Fruit fly (Drosophila melanogaster) whole organism, wandering third instar larva: ENCODE data around the gene raskol.

Experiments used
- Abd-B ChIP-seq: fragments of >200 bp; optimal IDR thresholded peaks from 2 replicates; lab custom pipeline; 2017; ENCODE audit warnings: missing biosample characterization, missing genetic modification characterization
- CG32264 ChIP-seq: fragments of 200-800 bp; sonication (Bioruptor generic); optimal IDR thresholded peaks from 2 replicates; lab custom pipeline; 2016; ENCODE audit warnings: missing biosample characterization, missing genetic modification characterization
- Dfd ChIP-seq: fragments of >200 bp; optimal IDR thresholded peaks from 2 replicates; lab custom pipeline; 2017; ENCODE audit warnings: missing biosample characterization, missing genetic modification characterization
- Dif ChIP-seq: fragments of 200-275, 200-300 bp; sonication (Bioruptor generic); optimal IDR thresholded peaks from 2 replicates; lab custom pipeline; 2018; ENCODE audit warnings: missing biosample characterization, missing genetic modification characterization; ENCODE audit not compliant: partially characterized antibody
- GATAd ChIP-seq: sonication (Bioruptor generic); optimal IDR thresholded peaks from 2 replicates; lab custom pipeline; 2016; ENCODE audit warnings: missing biosample characterization, missing genetic modification characterization
- HLH106 ChIP-seq: fragments of 200-800 bp; optimal IDR thresholded peaks from 3 replicates; lab custom pipeline; 2019; ENCODE audit warnings: missing biosample characterization, mild to moderate bottlenecking, missing genetic modification characterization, moderate library complexity
- Hr78 ChIP-seq: fragments of >200 bp; optimal IDR thresholded peaks from 2 replicates; lab custom pipeline; 2017; ENCODE audit warnings: missing biosample characterization, missing genetic modification characterization
- Hr83 ChIP-seq: fragments of 200-300 bp; sonication (Bioruptor generic); optimal IDR thresholded peaks from 2 replicates; lab custom pipeline; 2016; ENCODE audit warnings: missing biosample characterization, mild to moderate bottlenecking, missing genetic modification characterization, moderate library complexity; ENCODE audit not compliant: poor library complexity, severe bottlenecking
- Jra ChIP-seq: sonication (Bioruptor generic); optimal IDR thresholded peaks from 2 replicates; lab custom pipeline; 2016; ENCODE audit warnings: missing biosample characterization, missing genetic modification characterization
- Myc ChIP-seq: fragments of >200 bp; optimal IDR thresholded peaks from 2 replicates; lab custom pipeline; 2017
- N ChIP-seq: fragments of >200 bp; optimal IDR thresholded peaks from 2 replicates; lab custom pipeline; 2018; ENCODE audit warnings: missing biosample characterization, missing external identifiers, missing genetic modification characterization
- OdsH ChIP-seq: fragments of 200-800 bp; sonication (Bioruptor generic); optimal IDR thresholded peaks from 2 replicates; lab custom pipeline; 2016; ENCODE audit warnings: missing biosample characterization, mild to moderate bottlenecking, missing genetic modification characterization
- Rel ChIP-seq, 2 experiments: fragments of 200-800 bp; sonication (Bioruptor generic) in 1 of 2; optimal IDR thresholded peaks; 2 replicates in 1 of 2; 3 replicates in 1 of 2; lab custom pipeline; 2016 to 2019; ENCODE audit warnings: mild to moderate bottlenecking in 2 of 2, missing biosample characterization in 2 of 2, missing genetic modification characterization in 2 of 2, moderate library complexity in 1 of 2
- Sp1 ChIP-seq: fragments of 200-800 bp; sonication (Bioruptor generic); optimal IDR thresholded peaks from 3 replicates; lab custom pipeline; 2019; ENCODE audit warnings: missing biosample characterization, mild to moderate bottlenecking, missing genetic modification characterization, moderate library complexity
- Vsx2 ChIP-seq: fragments of 200-300, 225-300 bp; sonication (Bioruptor generic); optimal IDR thresholded peaks from 2 replicates; lab custom pipeline; 2018; ENCODE audit warnings: missing biosample characterization, missing genetic modification characterization; ENCODE audit not compliant: partially characterized antibody
- br ChIP-seq: fragments of 200-800 bp; sonication (Bioruptor generic); optimal IDR thresholded peaks from 2 replicates; lab custom pipeline; 2016; ENCODE audit warnings: missing biosample characterization, missing genetic modification characterization
- brk ChIP-seq: fragments of 200-800 bp; sonication (Bioruptor generic); optimal IDR thresholded peaks from 2 replicates; lab custom pipeline; 2016; ENCODE audit warnings: missing biosample characterization, mild to moderate bottlenecking, missing genetic modification characterization
- dl ChIP-seq, 2 experiments: fragments of 175-275, 200-275 bp in 1 of 2; fragments of 200-275 bp in 1 of 2; sonication (Bioruptor generic); optimal IDR thresholded peaks; lab custom pipeline; 2018; ENCODE audit warnings: mild to moderate bottlenecking in 2 of 2, missing biosample characterization in 2 of 2, missing genetic modification characterization in 2 of 2, moderate library complexity in 2 of 2; ENCODE audit not compliant: partially characterized antibody in 2 of 2, insufficient read depth in 1 of 2
- dmrt93B ChIP-seq: fragments of 200-800 bp; sonication (Bioruptor generic); optimal IDR thresholded peaks from 2 replicates; lab custom pipeline; 2018; ENCODE audit warnings: missing biosample characterization, mild to moderate bottlenecking, missing genetic modification characterization
- dsf ChIP-seq: sonication (Bioruptor generic); optimal IDR thresholded peaks from 2 replicates; lab custom pipeline; 2016; ENCODE audit warnings: missing biosample characterization, missing genetic modification characterization, borderline replicate concordance
- ey ChIP-seq: fragments of 200-800 bp; sonication (Bioruptor generic); optimal IDR thresholded peaks from 2 replicates; lab custom pipeline; 2016; ENCODE audit warnings: missing biosample characterization, missing genetic modification characterization
- foxo ChIP-seq, 2 experiments: fragments of 200-800 bp; sonication (Bioruptor generic); optimal IDR thresholded peaks; 2 replicates in 1 of 2; 3 replicates in 1 of 2; lab custom pipeline; 2016 to 2017; ENCODE audit warnings: missing biosample characterization in 2 of 2, missing genetic modification characterization in 2 of 2
- fru ChIP-seq: fragments of 200-800 bp; sonication (Bioruptor generic); optimal IDR thresholded peaks from 3 replicates; lab custom pipeline; 2016; ENCODE audit warnings: missing biosample characterization, mild to moderate bottlenecking, missing genetic modification characterization
- h ChIP-seq: fragments of 200-800 bp; sonication (Bioruptor generic); optimal IDR thresholded peaks from 3 replicates; lab custom pipeline; 2016; ENCODE audit warnings: missing biosample characterization, mild to moderate bottlenecking, missing genetic modification characterization
- jim ChIP-seq: fragments of 175-275, 200-325 bp; sonication (Bioruptor generic); optimal IDR thresholded peaks from 2 replicates; lab custom pipeline; 2016; ENCODE audit warnings: missing biosample characterization, mild to moderate bottlenecking, missing genetic modification characterization
- lola ChIP-seq: fragments of >200 bp; optimal IDR thresholded peaks from 2 replicates; lab custom pipeline; 2017; ENCODE audit warnings: missing biosample characterization, missing genetic modification characterization
- psq ChIP-seq: fragments of 200-800 bp; sonication (Bioruptor generic); optimal IDR thresholded peaks from 3 replicates; lab custom pipeline; 2017; ENCODE audit warnings: missing biosample characterization, mild to moderate bottlenecking, missing genetic modification characterization, moderate library complexity
- sv ChIP-seq: fragments of 200-800 bp; sonication (Bioruptor generic); optimal IDR thresholded peaks from 3 replicates; lab custom pipeline; 2016; ENCODE audit warnings: missing biosample characterization, missing genetic modification characterization
- tai ChIP-seq: sonication (Bioruptor generic); optimal IDR thresholded peaks from 2 replicates; lab custom pipeline; 2016; ENCODE audit warnings: missing biosample characterization, missing genetic modification characterization
- usp ChIP-seq: fragments of >200 bp; optimal IDR thresholded peaks from 2 replicates; lab custom pipeline; 2017; ENCODE audit warnings: missing biosample characterization, missing genetic modification characterization

raskol gene

DNA sequence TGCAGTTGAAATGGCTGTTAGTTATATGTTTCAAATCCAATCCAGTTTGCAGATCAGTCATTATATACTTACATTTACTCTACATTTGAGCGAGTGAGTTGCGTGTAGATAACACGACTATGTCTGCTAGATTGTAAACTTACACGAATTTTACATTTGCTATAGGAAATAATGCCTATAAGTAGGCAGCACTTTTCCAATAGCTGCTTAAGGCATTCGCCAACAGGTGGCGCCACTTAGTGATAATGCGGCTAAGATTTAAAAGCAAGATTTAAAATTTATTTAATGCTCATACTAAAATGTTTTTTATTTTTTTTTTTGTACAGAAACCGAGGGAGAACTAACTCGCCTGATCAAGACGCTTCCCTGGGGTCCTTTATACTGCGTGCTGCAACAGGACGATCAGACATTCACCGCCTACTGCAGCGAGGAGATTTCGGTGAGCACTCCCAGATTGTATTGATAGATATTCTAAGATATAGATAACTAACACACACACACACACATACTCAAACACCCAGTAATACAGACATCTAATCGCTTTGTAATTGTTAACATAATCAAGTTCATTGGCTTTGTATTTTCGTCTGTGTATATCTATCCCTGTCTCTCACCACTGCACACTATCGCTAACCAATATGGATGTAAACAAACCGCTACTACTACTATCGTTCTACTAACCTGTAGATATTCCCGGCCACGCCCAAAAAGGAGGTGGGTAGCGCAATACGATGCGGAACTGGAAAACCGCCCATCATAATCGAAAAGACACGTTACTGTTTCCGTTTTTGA lies 10.5 kb downstream of the raskol start:
- TF ChIP-seq fru (GFP tag; lab: Kevin White, UChicago) (peak; percentile 16), tai (GFP tag; lab: Kevin White, UChicago) (peak; percentile 33), Myc (lab: Kevin White, UChicago) (peak; percentile 37), Vsx2 (GFP tag; lab: Kevin White, UChicago) (no peak), dmrt93B (no peak)

DNA sequence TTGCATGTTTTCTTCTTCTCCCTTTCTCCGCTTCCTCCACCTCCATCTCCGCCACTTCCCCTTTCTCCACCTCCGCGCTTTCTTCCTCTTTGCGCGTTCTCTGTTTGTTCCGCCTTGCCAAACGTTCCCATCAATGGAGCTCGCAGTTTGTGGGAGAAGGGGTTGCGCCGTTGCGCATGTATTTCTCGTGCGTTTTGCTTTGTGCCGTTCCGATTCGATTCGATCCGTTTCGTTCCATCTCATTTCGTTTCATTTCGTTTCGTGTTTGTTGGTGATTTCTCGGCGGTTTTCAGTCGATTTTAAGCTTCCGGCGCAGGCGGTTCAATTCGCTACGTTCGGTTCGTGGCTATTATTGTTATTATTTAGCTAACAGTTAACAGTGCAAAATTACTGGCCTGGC lies 13.0 kb downstream of the raskol start:
- TF ChIP-seq jim (GFP tag; lab: Kevin White, UChicago) (peak; percentile 9), Rel (GFP tag; optimal IDR thresholded peaks at IDR 0.05; lab: Kevin White, UChicago) (no peak), Rel (tag; optimal IDR thresholded peaks at IDR 0.05; lab: Kevin White, UChicago) (peak; percentile 46), Myc (lab: Kevin White, UChicago) (no peak), HLH106 (tag; lab: Kevin White, UChicago) (no peak), brk (no peak), sv (no peak), h (peak; percentile 19), lola (GFP tag; lab: Kevin White, UChicago) (no peak), Dif (GFP tag; lab: Kevin White, UChicago) (peak; percentile 19), Sp1 (GFP tag; lab: Kevin White, UChicago) (peak; percentile 3), OdsH (no peak), dl (GFP tag; optimal IDR thresholded peaks at IDR 0.05; lab: Kevin White, UChicago; ENCODE audit: insufficient read depth in 1 of 2, partially characterized antibody in 2 of 2) (peak in 1 of 2 experiments; percentile 37), psq (peak; percentile 95), Vsx2 (GFP tag; lab: Kevin White, UChicago) (peak; percentile 65)

DNA sequence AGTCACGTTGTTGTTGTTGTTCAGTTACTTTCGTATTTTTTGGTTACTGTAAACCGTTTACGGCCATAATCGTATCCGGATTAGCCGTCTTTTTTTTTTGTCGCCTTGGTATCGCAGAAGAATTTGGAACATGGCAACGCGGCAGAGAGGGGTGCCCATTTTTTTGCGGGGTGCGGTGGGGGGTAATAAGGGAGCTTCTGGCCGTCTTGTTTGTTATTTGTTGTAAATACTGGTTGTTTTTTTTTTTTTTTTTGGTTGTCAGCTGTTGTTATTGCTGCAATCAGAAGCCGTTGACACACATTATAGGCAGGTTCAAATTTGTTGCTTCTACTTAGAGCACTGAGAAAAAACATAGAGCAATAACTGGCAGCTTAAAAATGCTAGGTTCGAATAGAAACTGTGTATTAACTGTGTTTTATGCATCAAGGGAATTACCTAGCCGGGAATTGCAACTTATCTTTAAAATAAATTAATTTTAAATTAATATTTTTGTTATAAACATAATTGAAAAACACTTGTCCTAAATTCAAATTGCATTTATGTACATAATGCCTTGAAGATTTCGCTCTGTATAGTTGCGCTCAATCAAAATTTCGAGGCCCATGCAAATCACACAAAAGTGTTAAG lies 14.5 kb downstream of the raskol start:
- no peak for TF ChIP-seq Rel (GFP tag; optimal IDR thresholded peaks at IDR 0.05; lab: Kevin White, UChicago)
- no peak for TF ChIP-seq Rel (tag; optimal IDR thresholded peaks at IDR 0.05; lab: Kevin White, UChicago)
- TF ChIP-seq Hr83 (GFP tag; lab: Kevin White, UChicago) = no peak
- no peak for TF ChIP-seq GATAd (GFP tag; lab: Kevin White, UChicago)
- no peak for TF ChIP-seq br (GFP tag; lab: Kevin White, UChicago)
- TF ChIP-seq Jra (GFP tag; lab: Kevin White, UChicago) = no peak
- TF ChIP-seq ey (GFP tag; lab: Kevin White, UChicago) = no peak
- no peak for TF ChIP-seq N (GFP tag; lab: Kevin White, UChicago)
- no peak for TF ChIP-seq CG32264 (GFP tag; lab: Kevin White, UChicago)

DNA sequence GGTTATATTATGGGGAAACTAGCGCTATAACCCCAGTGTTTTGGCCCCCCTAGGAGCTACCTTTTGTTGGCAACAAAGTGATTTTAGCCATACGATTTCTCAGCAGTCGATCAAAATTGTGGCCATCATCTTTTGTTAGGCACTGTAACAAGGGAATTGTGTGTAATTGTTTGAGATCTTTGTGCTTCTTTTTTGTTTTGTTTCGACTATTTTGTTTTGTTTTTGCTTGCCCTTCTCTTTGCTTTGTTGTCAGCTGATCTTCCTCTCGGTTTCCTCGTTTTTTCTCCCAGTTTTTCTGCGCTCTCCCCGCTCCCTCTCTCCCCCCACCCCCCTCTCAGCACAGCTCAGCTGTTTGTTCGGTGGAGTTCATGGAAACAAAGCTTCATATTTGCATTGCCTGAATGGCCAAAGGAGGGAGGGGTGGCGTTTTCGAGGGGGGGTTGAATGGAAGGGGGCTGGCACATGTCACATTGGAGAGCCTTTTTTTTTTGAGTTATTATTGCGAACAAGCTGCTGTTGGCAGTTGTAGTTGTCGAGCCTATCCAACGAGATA lies 16.1 kb downstream of the raskol start:
- peak; percentile 47 for TF ChIP-seq Hr83 (GFP tag; lab: Kevin White, UChicago)
- TF ChIP-seq psq = peak; percentile 36
- TF ChIP-seq Jra (GFP tag; lab: Kevin White, UChicago) = no peak
- TF ChIP-seq, all 38 proteins: peak for 2

DNA sequence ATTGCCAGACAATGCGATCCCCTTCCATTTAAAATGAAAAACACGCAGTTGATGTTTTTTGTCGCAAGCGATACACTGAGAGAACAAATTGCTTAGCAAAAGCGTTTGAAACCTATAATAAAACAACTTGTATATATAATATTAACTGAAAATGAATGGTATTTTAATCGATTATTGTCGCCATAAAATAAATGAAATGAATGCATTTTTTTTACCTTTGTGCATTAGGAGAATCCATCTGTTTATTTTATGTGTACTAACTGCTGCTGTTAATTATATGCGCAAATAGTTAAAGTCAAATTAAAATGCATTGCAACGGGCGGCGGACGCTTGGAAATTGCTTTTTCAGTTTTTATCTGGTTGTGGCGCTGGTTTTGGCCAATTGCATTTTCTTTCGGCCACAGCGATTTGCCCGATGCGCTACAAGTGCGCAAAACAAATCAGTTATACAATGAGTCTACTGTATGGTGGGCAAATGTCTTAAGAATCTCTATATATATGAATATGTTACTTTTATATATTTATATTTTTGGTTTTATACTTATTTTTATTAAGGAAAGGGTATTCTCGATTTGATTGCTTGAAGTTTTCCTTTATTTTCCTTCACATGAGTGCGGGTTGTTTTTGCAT lies 16.7 kb downstream of the raskol start:
- peak; percentile 42 for TF ChIP-seq HLH106 (tag; lab: Kevin White, UChicago)
- no peak for TF ChIP-seq dsf (GFP tag; lab: Kevin White, UChicago)
- TF ChIP-seq usp (GFP tag; lab: Kevin White, UChicago) = no peak
- TF ChIP-seq psq = no peak
- no peak for TF ChIP-seq Abd-B (GFP tag; lab: Kevin White, UChicago)
- no peak for TF ChIP-seq Rel (GFP tag; optimal IDR thresholded peaks at IDR 0.05; lab: Kevin White, UChicago)
- no peak for TF ChIP-seq Rel (tag; optimal IDR thresholded peaks at IDR 0.05; lab: Kevin White, UChicago)
- TF ChIP-seq h = peak; percentile 32
- no peak for TF ChIP-seq Dfd (GFP tag; lab: Kevin White, UChicago)
- TF ChIP-seq foxo (GFP tag; optimal IDR thresholded peaks at IDR 0.05; lab: Kevin White, UChicago) = peak in 1 of 2 experiments; percentile 35
- TF ChIP-seq sv = no peak
- no peak for TF ChIP-seq N (GFP tag; lab: Kevin White, UChicago)
- TF ChIP-seq Jra (GFP tag; lab: Kevin White, UChicago) = no peak
- no peak for TF ChIP-seq Hr83 (GFP tag; lab: Kevin White, UChicago)
- no peak for TF ChIP-seq CG32264 (GFP tag; lab: Kevin White, UChicago)
- peak; percentile 33 for TF ChIP-seq fru (GFP tag; lab: Kevin White, UChicago)
- no peak for TF ChIP-seq Hr78 (GFP tag; lab: Kevin White, UChicago)
- no peak for TF ChIP-seq brk
- TF ChIP-seq dmrt93B = peak; percentile 23
